Worm (Caenorhabditis elegans) whole organism, L1 larva: ENCODE data around the gene T05H4.4.
A peak's percentile ranks its signal among the peaks of the same experiment; 100 is the strongest.

ENCODE experiments used
- C04F5.9 ChIP-seq: sonication (generic microtip); optimal IDR thresholded peaks from 2 replicates; lab custom pipeline; 2016; ENCODE audit warnings: missing genetic modification characterization, missing compliant biosample characterization
- C16A3.4 ChIP-seq: fragments of 150-350 bp; optimal IDR thresholded peaks from 2 replicates; lab custom pipeline; 2014; ENCODE audit warnings: missing biosample characterization, missing genetic modification characterization
- C34B4.2 ChIP-seq: sonication (generic microtip); optimal IDR thresholded peaks from 2 replicates; lab custom pipeline; 2017; ENCODE audit warnings: mild to moderate bottlenecking, missing genetic modification characterization, missing compliant biosample characterization
- F16B12.6 ChIP-seq: fragments of 150-350 bp; optimal IDR thresholded peaks from 2 replicates; lab custom pipeline; 2014; ENCODE audit warnings: missing biosample characterization, missing genetic modification characterization
- Y116A8C.19 ChIP-seq: sonication (generic microtip); optimal IDR thresholded peaks from 2 replicates; lab custom pipeline; 2016; ENCODE audit warnings: missing compliant biosample characterization, missing genetic modification characterization, borderline replicate concordance
- aha-1 ChIP-seq: fragments of 150-350 bp; optimal IDR thresholded peaks from 2 replicates; lab custom pipeline; 2014; ENCODE audit warnings: missing biosample characterization, missing genetic modification characterization
- alr-1 ChIP-seq: fragments of 200-800 bp; sonication (Bioruptor generic); optimal IDR thresholded peaks from 2 replicates; lab custom pipeline; 2018; ENCODE audit warnings: borderline replicate concordance, mild to moderate bottlenecking, missing genetic modification characterization, missing compliant biosample characterization
- blmp-1 ChIP-seq: fragments of 150-350 bp; optimal IDR thresholded peaks from 2 replicates; lab custom pipeline; 2014; ENCODE audit warnings: missing biosample characterization, missing genetic modification characterization
- ceh-8 ChIP-seq: fragments of 200-800 bp; sonication (Bioruptor generic); optimal IDR thresholded peaks from 2 replicates; lab custom pipeline; 2018; ENCODE audit warnings: mild to moderate bottlenecking, missing genetic modification characterization, moderate library complexity, missing compliant biosample characterization
- ceh-88 ChIP-seq: fragments of 200-800 bp; sonication (Bioruptor generic); IDR thresholded peaks from 2 replicates; pipeline ENCODE4 v1.3.6; 2022; ENCODE audit warnings: missing genetic modification characterization, missing compliant biosample characterization
- ces-1 ChIP-seq: fragments of 150-350 bp; optimal IDR thresholded peaks from 2 replicates; lab custom pipeline; 2014; ENCODE audit warnings: missing biosample characterization, missing genetic modification reagents, missing genetic modification characterization
- dpl-1 ChIP-seq, 3 experiments: fragments of 150-350 bp in 2 of 3; sonication (generic microtip) in 1 of 3; optimal IDR thresholded peaks; 2 replicates each; lab custom pipeline; 2014 to 2017; ENCODE audit warnings: missing biosample characterization in 3 of 3, missing genetic modification characterization in 3 of 3, missing genetic modification reagents in 3 of 3
- efl-1 ChIP-seq, 4 experiments: fragments of 150-350 bp; optimal IDR thresholded peaks in 3 of 4; peaks in 1 of 4; 1 replicate in 1 of 4; 2 replicates in 3 of 4; lab custom pipeline; 2014; ENCODE audit warnings: missing biosample characterization in 2 of 4, missing genetic modification characterization in 2 of 4, missing genetic modification reagents in 2 of 4
- efl-3 ChIP-seq: fragments of 200-800 bp; sonication (Bioruptor generic); optimal IDR thresholded peaks from 2 replicates; lab custom pipeline; 2018; ENCODE audit warnings: mild to moderate bottlenecking, missing genetic modification characterization, missing compliant biosample characterization
- egl-13 ChIP-seq: sonication (generic microtip); optimal IDR thresholded peaks from 2 replicates; lab custom pipeline; 2016; ENCODE audit warnings: missing genotype, missing genetic modification reagents, missing genetic modification characterization, missing compliant biosample characterization
- elt-2 ChIP-seq: sonication (generic microtip); optimal IDR thresholded peaks from 2 replicates; lab custom pipeline; 2016; ENCODE audit warnings: missing genetic modification characterization, mild to moderate bottlenecking, inconsistent platforms, missing compliant biosample characterization, missing genetic modification reagents
- ets-5 ChIP-seq: fragments of 200-800 bp; sonication (Bioruptor generic); IDR thresholded peaks from 2 replicates; pipeline ENCODE4 v1.3.6; 2022; ENCODE audit warnings: missing genetic modification characterization, missing compliant biosample characterization
- fkh-10 ChIP-seq: sonication (generic microtip); optimal IDR thresholded peaks from 2 replicates; lab custom pipeline; 2017; ENCODE audit warnings: missing biosample characterization, missing genetic modification reagents, missing genetic modification characterization
- grh-1 ChIP-seq: fragments of 200-800 bp; sonication (Bioruptor generic); IDR thresholded peaks from 2 replicates; pipeline ENCODE4 v1.3.6; 2022; ENCODE audit warnings: missing genetic modification reagents, missing genetic modification characterization, missing compliant biosample characterization
- hlh-17 ChIP-seq: fragments of 200-800 bp; sonication (Bioruptor generic); optimal IDR thresholded peaks from 2 replicates; lab custom pipeline; 2018; ENCODE audit warnings: missing genetic modification characterization, mild to moderate bottlenecking, missing compliant biosample characterization, moderate library complexity, borderline replicate concordance
- irx-1 ChIP-seq: sonication (generic microtip); optimal IDR thresholded peaks from 2 replicates; lab custom pipeline; 2016; ENCODE audit warnings: missing genetic modification characterization, missing compliant biosample characterization
- lin-14 ChIP-seq: fragments of 200-800 bp; sonication (Bioruptor generic); optimal IDR thresholded peaks from 2 replicates; lab custom pipeline; 2018; ENCODE audit warnings: mild to moderate bottlenecking, missing genetic modification characterization, moderate library complexity, missing compliant biosample characterization
- lin-39 ChIP-seq: fragments of 150-350 bp; optimal IDR thresholded peaks from 2 replicates; lab custom pipeline; 2014; ENCODE audit warnings: missing biosample characterization, missing genetic modification reagents, missing genetic modification characterization
- lsy-2 ChIP-seq, 2 experiments: fragments of 150-350 bp; optimal IDR thresholded peaks; 2 replicates each; lab custom pipeline; 2014; ENCODE audit warnings: missing biosample characterization in 2 of 2, missing genetic modification characterization in 2 of 2
- mdl-1 ChIP-seq, 2 experiments: fragments of 150-350 bp; optimal IDR thresholded peaks; 2 replicates each; lab custom pipeline; 2014 to 2017; ENCODE audit warnings: missing biosample characterization in 2 of 2, missing genetic modification characterization in 2 of 2, inconsistent platforms in 1 of 2
- mep-1 ChIP-seq: fragments of 150-350 bp; optimal IDR thresholded peaks from 2 replicates; lab custom pipeline; 2014; ENCODE audit warnings: missing biosample characterization, missing genetic modification characterization
- nhr-12 ChIP-seq: sonication (generic microtip); optimal IDR thresholded peaks from 2 replicates; lab custom pipeline; 2017; ENCODE audit warnings: missing biosample characterization, missing genetic modification characterization
- nhr-19 ChIP-seq: fragments of 200-800 bp; sonication (Bioruptor generic); conservative IDR thresholded peaks from 2 replicates; pipeline ENCODE4 v1.3.6; 2022; ENCODE audit warnings: missing genetic modification characterization, missing compliant biosample characterization
- nhr-47 ChIP-seq: sonication (generic microtip); optimal IDR thresholded peaks from 2 replicates; lab custom pipeline; 2016; ENCODE audit warnings: mild to moderate bottlenecking, missing genetic modification characterization, moderate library complexity, missing compliant biosample characterization
- nhr-76 ChIP-seq: sonication (generic microtip); optimal IDR thresholded peaks from 2 replicates; lab custom pipeline; 2017; ENCODE audit warnings: missing biosample characterization, missing genetic modification characterization
- nhr-77 ChIP-seq: fragments of 150-350 bp; optimal IDR thresholded peaks from 2 replicates; lab custom pipeline; 2014; ENCODE audit warnings: missing biosample characterization, missing genetic modification characterization
- nhr-84 ChIP-seq: sonication (generic microtip); optimal IDR thresholded peaks from 2 replicates; lab custom pipeline; 2017; ENCODE audit warnings: missing biosample characterization, missing genetic modification characterization
- pag-3 ChIP-seq: sonication (generic microtip); optimal IDR thresholded peaks from 2 replicates; lab custom pipeline; 2017; ENCODE audit warnings: missing genetic modification characterization, mild to moderate bottlenecking, missing compliant biosample characterization, antibody characterized with exemption, borderline replicate concordance; ENCODE audit not compliant: insufficient read depth
- pax-3 ChIP-seq: fragments of 200-800 bp; sonication (Bioruptor generic); optimal IDR thresholded peaks from 2 replicates; lab custom pipeline; 2018; ENCODE audit warnings: mild to moderate bottlenecking, missing genetic modification characterization, moderate library complexity, missing compliant biosample characterization
- rnt-1 ChIP-seq: sonication (generic microtip); optimal IDR thresholded peaks from 2 replicates; lab custom pipeline; 2016; ENCODE audit warnings: mild to moderate bottlenecking, missing genetic modification characterization, moderate library complexity, missing compliant biosample characterization
- snu-23 ChIP-seq: sonication (generic microtip); optimal IDR thresholded peaks from 2 replicates; lab custom pipeline; 2016; ENCODE audit warnings: missing genetic modification characterization, missing compliant biosample characterization
- sptf-1 ChIP-seq: fragments of 150-350 bp; optimal IDR thresholded peaks from 2 replicates; lab custom pipeline; 2014; ENCODE audit warnings: missing biosample characterization, missing genetic modification characterization
- sup-37 ChIP-seq: fragments of 200-800 bp; sonication (Bioruptor generic); optimal IDR thresholded peaks from 2 replicates; lab custom pipeline; 2018; ENCODE audit warnings: mild to moderate bottlenecking, missing genetic modification characterization, missing compliant biosample characterization
- swsn-7 ChIP-seq: sonication (generic microtip); optimal IDR thresholded peaks from 2 replicates; lab custom pipeline; 2016; ENCODE audit warnings: missing genetic modification characterization, missing compliant biosample characterization
- tlp-1 ChIP-seq: fragments of 150-350 bp; optimal IDR thresholded peaks from 2 replicates; lab custom pipeline; 2014; ENCODE audit warnings: missing biosample characterization, missing genetic modification characterization
- unc-130 ChIP-seq: fragments of 150-350 bp; optimal IDR thresholded peaks from 2 replicates; lab custom pipeline; 2017; ENCODE audit warnings: missing biosample characterization, missing genetic modification characterization, inconsistent platforms
- ztf-4 ChIP-seq: fragments of 150-350 bp; optimal IDR thresholded peaks from 2 replicates; lab custom pipeline; 2014; ENCODE audit warnings: missing biosample characterization, missing genetic modification characterization

Gene T05H4.4

DNA sequence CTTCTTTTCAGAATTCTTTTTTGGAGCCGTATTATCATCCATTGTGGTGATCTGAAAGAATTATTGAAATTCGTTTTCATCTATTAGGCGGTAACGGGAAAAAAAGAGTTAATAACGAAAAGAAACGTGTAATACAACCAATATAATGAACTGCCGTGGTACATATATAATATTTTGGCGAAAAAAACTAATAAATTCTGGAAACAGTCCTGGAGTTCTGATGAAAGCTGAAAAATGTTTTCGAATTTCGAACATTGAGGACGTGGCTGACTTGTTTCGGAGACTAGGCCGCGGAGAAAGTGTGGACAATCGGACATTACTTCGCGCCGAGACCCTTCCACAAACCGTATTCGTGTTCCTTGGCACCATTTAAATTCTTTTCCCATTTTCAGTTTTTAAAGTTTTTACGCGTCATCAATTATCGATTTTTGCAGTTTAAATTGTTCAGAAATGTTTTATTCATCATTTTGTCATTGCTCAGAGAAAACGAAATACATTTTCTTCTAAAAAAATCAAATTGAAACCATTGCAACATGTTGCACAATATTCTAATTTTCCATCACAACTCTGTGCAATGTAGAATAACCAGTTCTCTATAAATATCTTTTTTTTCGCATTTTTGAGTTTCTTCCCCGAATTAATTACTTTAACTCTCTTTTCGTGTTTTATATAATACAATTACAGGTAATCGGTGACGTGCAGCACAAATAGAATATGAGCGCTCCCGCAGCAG is 5.1 kb upstream of the T05H4.4 start, which contains the start of the genes gad-1 and erfa-1 (continued):
- TF ChIP-seq aha-1 (tag; lab: Kevin White, UChicago): no peak
- TF ChIP-seq C34B4.2 (tag; lab: Kevin White, UChicago): no peak
- peak; percentile 63 for TF ChIP-seq nhr-47 (tag; lab: Kevin White, UChicago)
- peak; percentile 56 for TF ChIP-seq F16B12.6
- TF ChIP-seq nhr-84 (tag; lab: Kevin White, UChicago): no peak
- TF ChIP-seq sptf-1 (tag; lab: Kevin White, UChicago): no peak
- TF ChIP-seq unc-130 (tag; lab: Kevin White, UChicago): peak; percentile 66
- no peak for TF ChIP-seq fkh-10 (GFP tag; lab: Kevin White, UChicago)
- TF ChIP-seq dpl-1 (GFP tag; optimal IDR thresholded peaks at IDR 0.05; lab: Kevin White, UChicago): peak; percentile 61 to 71 (median 62)
- TF ChIP-seq tlp-1 (tag; lab: Kevin White, UChicago): no peak
- TF ChIP-seq elt-2 (tag; lab: Kevin White, UChicago): no peak
- TF ChIP-seq nhr-12: no peak
- TF ChIP-seq blmp-1 (tag; lab: Kevin White, UChicago): peak; percentile 47
- no peak for TF ChIP-seq lin-39 (tag; lab: Kevin White, UChicago)
- peak; percentile 67 to 78 for TF ChIP-seq efl-1 (optimal IDR thresholded peaks at IDR 0.05; lab: Kevin White, UChicago)
- TF ChIP-seq efl-1 (GFP tag; optimal IDR thresholded peaks at IDR 0.05 in 1 of 2; lab: Kevin White, UChicago): peak; percentile 67 to 82
- TF ChIP-seq C04F5.9: no peak
- no peak for TF ChIP-seq ces-1 (GFP tag; lab: Kevin White, UChicago)
- TF ChIP-seq lin-14 (GFP tag; lab: Kevin White, UChicago): peak; percentile 69
- no peak for TF ChIP-seq pag-3
- no peak for TF ChIP-seq ceh-8 (GFP tag; lab: Kevin White, UChicago)
- TF ChIP-seq egl-13 (tag; lab: Kevin White, UChicago): no peak
- peak; percentile 87 for TF ChIP-seq rnt-1 (tag; lab: Kevin White, UChicago)
- TF ChIP-seq pax-3 (tag; lab: Kevin White, UChicago): no peak
- TF ChIP-seq alr-1 (tag; lab: Kevin White, UChicago): no peak
- no peak for TF ChIP-seq ztf-4
- TF ChIP-seq ceh-88: no peak
- peak; percentile 29 for TF ChIP-seq irx-1 (tag; lab: Kevin White, UChicago)
- no peak for TF ChIP-seq nhr-76 (tag; lab: Kevin White, UChicago)
- peak; percentile 43; the same call in 1 of the 2 replicates for TF ChIP-seq nhr-19
- TF ChIP-seq hlh-17 (GFP tag; lab: Kevin White, UChicago): no peak
- TF ChIP-seq nhr-77 (tag; lab: Kevin White, UChicago): no peak

DNA sequence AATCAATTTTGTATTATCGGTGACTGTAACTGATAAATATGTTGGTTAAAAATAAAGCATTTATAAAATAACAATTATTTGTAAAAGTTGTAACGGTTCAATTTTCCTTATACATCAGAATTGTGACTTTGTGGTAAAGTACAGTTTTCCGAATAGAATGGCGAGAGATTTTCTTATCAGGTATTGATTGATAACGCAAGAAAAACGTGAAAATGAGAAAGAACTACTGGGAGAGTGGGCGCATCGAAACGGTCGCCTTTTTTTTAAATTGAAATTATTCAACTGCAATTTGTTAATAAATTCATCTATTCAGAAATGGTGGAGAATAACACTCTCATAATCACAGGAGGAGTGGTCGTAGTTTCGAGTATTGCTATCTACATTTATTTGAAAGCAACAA is 2.4 kb upstream of the T05H4.4 start, which contains the start of gene hpo-19:
hpo-19 (plus strand) TSS at position 314 of the 400 bp plus-strand sequence.
- TF ChIP-seq grh-1 (GFP tag; lab: Robert Waterston, UW) (no peak), elt-2 (tag; lab: Kevin White, UChicago) (peak; percentile 19)

DNA sequence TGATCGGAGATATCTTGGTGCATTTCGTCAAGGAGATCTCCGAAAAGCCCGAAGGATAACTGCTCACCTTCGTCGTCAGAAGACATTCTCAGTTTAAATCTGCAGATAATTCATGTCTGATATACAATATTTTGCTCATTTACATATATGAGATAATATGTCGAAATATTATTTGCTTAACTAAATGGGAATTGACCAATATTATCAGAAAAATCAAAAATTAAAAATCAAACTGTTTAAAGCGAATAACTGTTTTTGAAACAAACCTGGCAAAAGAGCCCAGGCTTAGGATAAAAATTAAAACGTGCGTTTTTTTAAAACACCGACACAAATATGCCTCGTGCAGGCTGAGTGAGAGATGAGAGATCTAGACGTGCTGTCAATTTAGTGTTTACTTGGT is 2.9 kb downstream of the T05H4.4 start, which contains the start of gene T05H4.15:
T05H4.15 (minus strand) TSS at position 101 of the 400 bp plus-strand sequence.
- TF ChIP-seq unc-130 (tag; lab: Kevin White, UChicago) (no peak), mdl-1 (tag; optimal IDR thresholded peaks at IDR 0.05; lab: Kevin White, UChicago) (no peak), tlp-1 (tag; lab: Kevin White, UChicago) (no peak), ceh-8 (GFP tag; lab: Kevin White, UChicago) (no peak), mep-1 (tag; lab: Kevin White, UChicago) (no peak), nhr-47 (tag; lab: Kevin White, UChicago) (no peak), pag-3 (no peak), grh-1 (GFP tag; lab: Robert Waterston, UW) (no peak), sup-37 (no peak), lsy-2 (tag; optimal IDR thresholded peaks at IDR 0.05; lab: Kevin White, UChicago) (no peak), ets-5 (GFP tag; lab: Robert Waterston, UW) (no peak), snu-23 (GFP tag; lab: Kevin White, UChicago) (no peak), C16A3.4 (tag; lab: Kevin White, UChicago) (no peak), efl-3 (GFP tag; lab: Kevin White, UChicago) (no peak), swsn-7 (tag; lab: Kevin White, UChicago) (no peak), blmp-1 (tag; lab: Kevin White, UChicago) (no peak), Y116A8C.19 (tag; lab: Kevin White, UChicago) (no peak)
